Worm (Caenorhabditis elegans): ENCODE measurements around the gene F53C11.4.

DNA sequence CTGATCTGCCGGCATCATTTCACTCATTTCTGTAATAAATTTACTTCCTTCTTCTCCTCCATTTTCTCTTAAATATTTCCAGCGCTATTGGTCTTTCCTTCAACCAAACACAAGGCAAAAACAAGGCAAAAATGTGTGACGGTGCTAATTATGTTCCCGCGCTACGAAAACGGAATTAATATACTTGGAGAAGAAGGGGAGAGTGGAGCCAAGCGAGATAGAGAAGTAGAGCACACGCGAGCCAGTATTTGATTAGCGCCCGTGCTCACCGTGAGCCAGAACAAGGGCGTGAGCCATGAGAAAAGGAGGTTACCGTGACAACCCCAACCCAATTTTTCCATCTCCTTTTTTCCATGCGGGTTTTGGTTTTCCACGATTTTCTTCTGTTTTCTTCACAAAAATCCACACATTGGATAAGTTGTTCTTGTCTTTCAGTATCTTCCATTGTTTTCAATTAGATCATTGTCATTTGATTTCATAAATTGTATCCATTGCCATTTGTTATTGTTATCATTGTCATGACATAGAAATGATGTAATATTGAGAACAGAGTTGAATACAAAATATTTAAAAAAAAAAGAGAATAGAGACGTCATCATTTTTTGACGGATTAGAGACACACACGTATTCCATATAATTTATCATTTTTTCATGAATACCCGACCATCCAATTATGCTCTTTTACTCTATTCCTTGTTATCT lies 24.6 kb downstream of the F53C11.4 start, which contains the start of gene F20G2.6:
- no peak for TF ChIP-seq skn-1 (tag; optimal IDR thresholded peaks at IDR 0.05)
- no peak for TF ChIP-seq ama-1 (optimal IDR thresholded peaks at IDR 0.05)
- no peak for TF ChIP-seq nhr-77 (tag; optimal IDR thresholded peaks at IDR 0.05)
- TF ChIP-seq tbx-2 (tag; optimal IDR thresholded peaks at IDR 0.05) = no peak
- TF ChIP-seq nhr-11 (tag; optimal IDR thresholded peaks at IDR 0.05) = no peak
- no peak for TF ChIP-seq mdl-1 (tag; optimal IDR thresholded peaks at IDR 0.05)
- TF ChIP-seq lin-15B (tag; optimal IDR thresholded peaks at IDR 0.05) = no peak

All from whole organism, L3 larva.